Fruit fly (Drosophila melanogaster): ENCODE data around the gene Nhe2.

DNA sequence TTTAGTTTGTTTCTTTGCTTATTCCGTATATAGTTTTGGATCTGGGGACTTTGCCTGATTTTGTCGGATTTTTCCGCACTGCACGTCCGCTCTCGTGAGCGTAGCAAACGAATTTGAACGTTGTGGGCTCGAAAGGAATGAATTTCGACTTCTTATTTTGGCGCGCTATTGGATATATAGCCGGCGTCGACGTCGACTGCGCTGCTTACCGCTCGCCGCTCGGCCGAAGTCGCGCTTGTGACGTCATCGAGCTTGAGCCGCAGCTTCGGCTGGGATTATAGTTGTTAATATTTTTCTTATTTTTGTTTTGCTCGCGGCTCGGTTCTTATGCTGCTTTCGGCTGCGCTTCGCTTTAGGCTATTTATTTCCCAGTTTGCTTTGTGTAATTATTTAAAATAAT is 34.6 kb upstream of the Nhe2 start:
- TF ChIP-seq gl (tag; optimal IDR thresholded peaks at IDR 0.05) (no peak), CG4496 (GFP tag; IDR thresholded peaks at IDR 0.05) (no peak), Pif1B (GFP tag; optimal IDR thresholded peaks at IDR 0.05) (no peak), Pif1A (GFP tag; optimal IDR thresholded peaks at IDR 0.05) (no peak), D1 (tag; optimal IDR thresholded peaks at IDR 0.05) (no peak), EcR (GFP tag; optimal IDR thresholded peaks at IDR 0.05) (no peak), CG9948 (tag; optimal IDR thresholded peaks at IDR 0.05) (no peak), CG14655 (GFP tag; optimal IDR thresholded peaks at IDR 0.05) (no peak), CG34367 (tag; optimal IDR thresholded peaks at IDR 0.05) (no peak), CG8301 (tag; optimal IDR thresholded peaks at IDR 0.05) (no peak), CG13204 (GFP tag; optimal IDR thresholded peaks at IDR 0.05) (no peak), CG10348 (GFP tag; IDR thresholded peaks at IDR 0.05) (no peak), CG15710 (tag; optimal IDR thresholded peaks at IDR 0.05) (no peak)
